Worm (Caenorhabditis elegans): ENCODE measurements around the gene sec-20.

- no peak for TF ChIP-seq mab-5 (tag; optimal IDR thresholded peaks at IDR 0.05)
- no peak for TF ChIP-seq elt-1 (tag; optimal IDR thresholded peaks at IDR 0.05; ENCODE audit: borderline replicate concordance, insufficient read depth)
- TF ChIP-seq ces-1 (GFP tag; optimal IDR thresholded peaks at IDR 0.05), result no peak
- no peak for TF ChIP-seq ztf-11 (tag; optimal IDR thresholded peaks at IDR 0.05)
- TF ChIP-seq lin-13 (tag; optimal IDR thresholded peaks at IDR 0.05), result no peak
- no peak for TF ChIP-seq pha-4 (tag; optimal IDR thresholded peaks at IDR 0.05)
- no peak for TF ChIP-seq unc-62 (GFP tag; optimal IDR thresholded peaks at IDR 0.05)
- no peak for TF ChIP-seq unc-39 (tag; optimal IDR thresholded peaks at IDR 0.05)
These were observed 44.3 kb upstream of the sec-20 start, which contains the start of gene sqst-5 for ce11 chrIII:147570-148076.
